Worm (Caenorhabditis elegans) whole organism, young adult: Measurements from ENCODE around the gene ddn-3.

ENCODE experiments used
- B0261.1 ChIP-seq: sonication (generic microtip); optimal IDR thresholded peaks from 2 replicates; lab custom pipeline; 2016; ENCODE audit warnings: mild to moderate bottlenecking, missing genetic modification characterization, moderate library complexity, missing compliant biosample characterization
- C06A6.2 ChIP-seq: fragments of 200-800 bp; sonication (Bioruptor generic); conservative IDR thresholded peaks from 2 replicates; pipeline ENCODE4 v1.3.6; 2022; ENCODE audit warnings: missing genetic modification characterization, missing compliant biosample characterization
- D2030.7 ChIP-seq: fragments of 200-800 bp; sonication (Bioruptor generic); IDR thresholded peaks from 2 replicates; pipeline ENCODE4 v1.3.6; 2022; ENCODE audit warnings: missing genetic modification reagents, missing genetic modification characterization, missing compliant biosample characterization
- F22D6.2 ChIP-seq: sonication (generic microtip); optimal IDR thresholded peaks from 2 replicates; lab custom pipeline; 2016; ENCODE audit warnings: mild to moderate bottlenecking, missing genetic modification characterization, missing compliant biosample characterization
- F23B12.7 ChIP-seq: sonication (generic microtip); optimal IDR thresholded peaks from 2 replicates; lab custom pipeline; 2017; ENCODE audit warnings: missing genetic modification characterization, mild to moderate bottlenecking, missing compliant biosample characterization, antibody characterized with exemption, moderate library complexity; ENCODE audit not compliant: insufficient read depth
- F33H1.4 ChIP-seq: fragments of 200-800 bp; sonication (Bioruptor generic); IDR thresholded peaks from 2 replicates; pipeline ENCODE4 v1.3.6; 2022; ENCODE audit warnings: missing genetic modification reagents, missing genetic modification characterization, missing compliant biosample characterization
- F57C9.4 ChIP-seq: sonication (generic microtip); optimal IDR thresholded peaks from 2 replicates; lab custom pipeline; 2017; ENCODE audit warnings: mild to moderate bottlenecking, missing genetic modification characterization, missing compliant biosample characterization
- K11D2.4 ChIP-seq: fragments of 200-800 bp; sonication (Bioruptor generic); IDR thresholded peaks from 2 replicates; pipeline ENCODE4 v1.3.6; 2022; ENCODE audit warnings: missing genetic modification reagents, missing genetic modification characterization, missing compliant biosample characterization
- T07F8.4 ChIP-seq: sonication (generic microtip); optimal IDR thresholded peaks from 2 replicates; lab custom pipeline; 2016; ENCODE audit warnings: mild to moderate bottlenecking, missing genetic modification characterization, moderate library complexity, missing compliant biosample characterization
- Y53G8AR.9 ChIP-seq: fragments of 200-800 bp; sonication (Bioruptor generic); conservative IDR thresholded peaks from 2 replicates; pipeline ENCODE4 v1.3.6; 2022; ENCODE audit warnings: missing genetic modification reagents, missing genetic modification characterization, missing compliant biosample characterization
- Y79H2A.3 ChIP-seq: fragments of 200-800 bp; sonication (Bioruptor generic); conservative IDR thresholded peaks from 2 replicates; pipeline ENCODE4 v1.3.6; 2022; ENCODE audit warnings: missing genetic modification reagents, missing genetic modification characterization, missing compliant biosample characterization
- Y95B8A.8 ChIP-seq: fragments of 200-800 bp; sonication (Bioruptor generic); IDR thresholded peaks from 2 replicates; pipeline ENCODE4 v1.3.6; 2022; ENCODE audit warnings: missing genetic modification reagents, missing genetic modification characterization, missing compliant biosample characterization
- ZK185.1 ChIP-seq: sonication (generic microtip); optimal IDR thresholded peaks from 2 replicates; lab custom pipeline; 2016; ENCODE audit warnings: mild to moderate bottlenecking, missing genetic modification characterization, missing compliant biosample characterization; ENCODE audit not compliant: poor library complexity, severe bottlenecking
- akir-1 ChIP-seq: fragments of 200-800 bp; sonication (Bioruptor generic); optimal IDR thresholded peaks from 2 replicates; lab custom pipeline; 2018; ENCODE audit warnings: mild to moderate bottlenecking, missing genetic modification characterization, moderate library complexity, missing compliant biosample characterization
- atf-7 ChIP-seq: sonication (generic microtip); optimal IDR thresholded peaks from 2 replicates; lab custom pipeline; 2017; ENCODE audit warnings: mild to moderate bottlenecking, missing genetic modification characterization, missing compliant biosample characterization
- attf-5 ChIP-seq: fragments of 200-800 bp; sonication (Bioruptor generic); optimal IDR thresholded peaks from 2 replicates; lab custom pipeline; 2018; ENCODE audit warnings: mild to moderate bottlenecking, missing genetic modification characterization, missing compliant biosample characterization
- bed-1 ChIP-seq: fragments of 200-800 bp; sonication (Bioruptor generic); IDR thresholded peaks from 2 replicates; pipeline ENCODE4 v1.3.6; 2022; ENCODE audit warnings: missing genetic modification reagents, missing genetic modification characterization, missing compliant biosample characterization
- ccch-3 ChIP-seq: fragments of 200-800 bp; sonication (Bioruptor generic); optimal IDR thresholded peaks from 2 replicates; lab custom pipeline; 2018; ENCODE audit warnings: mild to moderate bottlenecking, missing genetic modification characterization, missing compliant biosample characterization
- cebp-2 ChIP-seq: fragments of 200-800 bp; sonication (Bioruptor generic); IDR thresholded peaks from 2 replicates; pipeline ENCODE4 v1.3.6; 2022; ENCODE audit warnings: missing genetic modification characterization, missing compliant biosample characterization
- ceh-58 ChIP-seq: fragments of 200-800 bp; sonication (Bioruptor generic); IDR thresholded peaks from 2 replicates; pipeline ENCODE4 v1.3.6; 2022; ENCODE audit warnings: missing genetic modification characterization, missing compliant biosample characterization
- ceh-79 ChIP-seq: sonication (generic microtip); optimal IDR thresholded peaks from 2 replicates; lab custom pipeline; 2017; ENCODE audit warnings: mild to moderate bottlenecking, missing genetic modification characterization, missing compliant biosample characterization
- die-1 ChIP-seq: sonication (generic microtip); optimal IDR thresholded peaks from 2 replicates; lab custom pipeline; 2016; ENCODE audit warnings: missing genotype, mild to moderate bottlenecking, missing genetic modification characterization, missing compliant biosample characterization
- dpff-1 ChIP-seq: sonication (generic microtip); optimal IDR thresholded peaks from 2 replicates; lab custom pipeline; 2017; ENCODE audit warnings: mild to moderate bottlenecking, missing genetic modification characterization, missing compliant biosample characterization
- egrh-3 ChIP-seq: fragments of 200-800 bp; sonication (Bioruptor generic); IDR thresholded peaks from 2 replicates; pipeline ENCODE4 v1.3.6; 2022; ENCODE audit warnings: missing genetic modification reagents, missing genetic modification characterization, missing compliant biosample characterization
- ets-4 ChIP-seq: fragments of 200-800 bp; sonication (Bioruptor generic); optimal IDR thresholded peaks from 2 replicates; lab custom pipeline; 2018; ENCODE audit warnings: mild to moderate bottlenecking, missing genetic modification characterization, missing compliant biosample characterization
- him-1 ChIP-seq: sonication (generic microtip); optimal IDR thresholded peaks from 2 replicates; lab custom pipeline; 2016; ENCODE audit warnings: missing genotype, missing genetic modification reagents, missing genetic modification characterization, missing compliant biosample characterization
- hlh-26 ChIP-seq: fragments of 200-800 bp; sonication (Bioruptor generic); conservative IDR thresholded peaks from 2 replicates; pipeline ENCODE4 v1.3.6; 2022; ENCODE audit warnings: missing genetic modification reagents, missing genetic modification characterization, missing compliant biosample characterization
- hsf-1 ChIP-seq: fragments of 200-800 bp; sonication (Bioruptor generic); IDR thresholded peaks from 2 replicates; pipeline ENCODE4 v1.3.6; 2022; ENCODE audit warnings: missing genetic modification reagents, missing genetic modification characterization, missing compliant biosample characterization
- lag-1 ChIP-seq: fragments of 200-800 bp; sonication (Bioruptor generic); IDR thresholded peaks from 2 replicates; pipeline ENCODE4 v1.3.6; 2022; ENCODE audit warnings: missing genetic modification reagents, missing genetic modification characterization, missing compliant biosample characterization
- lin-35 ChIP-seq, 3 experiments: fragments of 150-350 bp in 2 of 3; sonication (generic microtip) in 1 of 3; optimal IDR thresholded peaks; 2 replicates each; lab custom pipeline; 2014 to 2018; ENCODE audit warnings: missing biosample characterization in 3 of 3, missing genetic modification characterization in 3 of 3, missing genetic modification reagents in 3 of 3
- lin-40 ChIP-seq: sonication (generic microtip); optimal IDR thresholded peaks from 2 replicates; lab custom pipeline; 2016; ENCODE audit warnings: missing genetic modification characterization, mild to moderate bottlenecking, missing compliant biosample characterization, missing genotype, missing genetic modification reagents
- lir-1 ChIP-seq: fragments of 200-800 bp; sonication (Bioruptor generic); conservative IDR thresholded peaks from 2 replicates; pipeline ENCODE4 v1.3.6; 2022; ENCODE audit warnings: missing genetic modification reagents, missing genetic modification characterization, missing compliant biosample characterization
- lsy-27 ChIP-seq: sonication (generic microtip); optimal IDR thresholded peaks from 2 replicates; lab custom pipeline; 2017; ENCODE audit warnings: missing genetic modification characterization, mild to moderate bottlenecking, missing compliant biosample characterization, antibody characterized with exemption, missing genotype, borderline replicate concordance; ENCODE audit not compliant: insufficient read depth
- madf-8 ChIP-seq: fragments of 200-800 bp; sonication (Bioruptor generic); conservative IDR thresholded peaks from 2 replicates; pipeline ENCODE4 v1.3.6; 2022; ENCODE audit warnings: missing genetic modification reagents, missing genetic modification characterization, missing compliant biosample characterization
- mcd-1 ChIP-seq: fragments of 200-800 bp; sonication (Bioruptor generic); IDR thresholded peaks from 2 replicates; pipeline ENCODE4 v1.3.6; 2022; ENCODE audit warnings: missing genetic modification reagents, missing genetic modification characterization, missing compliant biosample characterization
- nfyb-1 ChIP-seq: fragments of 200-800 bp; sonication (Bioruptor generic); IDR thresholded peaks from 2 replicates; pipeline ENCODE4 v1.3.6; 2022; ENCODE audit warnings: missing genetic modification reagents, missing genetic modification characterization, missing compliant biosample characterization
- nhr-179 ChIP-seq: sonication (generic microtip); optimal IDR thresholded peaks from 2 replicates; lab custom pipeline; 2016; ENCODE audit warnings: mild to moderate bottlenecking, missing genetic modification characterization, missing compliant biosample characterization
- pbrm-1 ChIP-seq: fragments of 200-800 bp; sonication (Bioruptor generic); IDR thresholded peaks from 2 replicates; pipeline ENCODE4 v1.3.6; 2022; ENCODE audit warnings: missing genetic modification reagents, missing genetic modification characterization, missing compliant biosample characterization
- snpc-1.1 ChIP-seq: sonication (generic microtip); optimal IDR thresholded peaks from 2 replicates; lab custom pipeline; 2017; ENCODE audit warnings: missing genetic modification characterization, mild to moderate bottlenecking, missing compliant biosample characterization, antibody characterized with exemption, moderate library complexity, missing genotype, missing genetic modification reagents; ENCODE audit not compliant: insufficient read depth
- snpc-3.4 ChIP-seq: sonication (generic microtip); optimal IDR thresholded peaks from 2 replicates; lab custom pipeline; 2017; ENCODE audit warnings: missing genetic modification characterization, mild to moderate bottlenecking, missing compliant biosample characterization, antibody characterized with exemption, moderate library complexity, missing genotype, missing genetic modification reagents
- snpc-4 ChIP-seq, 5 experiments: fragments of 150-350 bp in 1 of 5; sonication (generic microtip) in 4 of 5; optimal IDR thresholded peaks; 2 replicates each; lab custom pipeline; 2014 to 2018; ENCODE audit warnings: missing genetic modification characterization in 5 of 5, missing biosample characterization in 3 of 5, antibody characterized with exemption in 2 of 5, mild to moderate bottlenecking in 2 of 5, missing compliant biosample characterization in 2 of 5, missing genotype in 2 of 5, moderate library complexity in 2 of 5, missing genetic modification reagents in 1 of 5
- sptf-2 ChIP-seq: fragments of 200-800 bp; sonication (Bioruptor generic); optimal IDR thresholded peaks from 2 replicates; lab custom pipeline; 2018; ENCODE audit warnings: mild to moderate bottlenecking, missing genetic modification characterization, missing compliant biosample characterization
- tlf-1 ChIP-seq: fragments of 200-800 bp; sonication (Bioruptor generic); optimal IDR thresholded peaks from 2 replicates; lab custom pipeline; 2018; ENCODE audit warnings: mild to moderate bottlenecking, missing genetic modification characterization, missing compliant biosample characterization
- zim-3 ChIP-seq: sonication (generic microtip); optimal IDR thresholded peaks from 2 replicates; lab custom pipeline; 2017; ENCODE audit warnings: mild to moderate bottlenecking, missing genetic modification characterization, moderate library complexity, missing compliant biosample characterization
- ztf-22 ChIP-seq: fragments of 200-800 bp; sonication (Bioruptor generic); optimal IDR thresholded peaks from 2 replicates; lab custom pipeline; 2018; ENCODE audit warnings: mild to moderate bottlenecking, missing genetic modification characterization, moderate library complexity, missing compliant biosample characterization
- ztf-25 ChIP-seq: fragments of 200-800 bp; sonication (Bioruptor generic); IDR thresholded peaks from 2 replicates; pipeline ENCODE4 v1.3.6; 2022; ENCODE audit warnings: missing genetic modification reagents, missing genetic modification characterization, missing compliant biosample characterization

ddn-3 gene

ce11 chrV:14347234-14347826 lies 36.3 kb upstream of the ddn-3 start, which contains the start of gene cept-2 (continued):
- TF ChIP-seq hlh-26 (GFP tag; lab: Robert Waterston, UW) (no peak), B0261.1 (tag; lab: Kevin White, UChicago) (peak; percentile 22), lir-1 (GFP tag; lab: Robert Waterston, UW) (peak; percentile 68), snpc-1.1 (tag; lab: Kevin White, UChicago) (peak; percentile 45), F22D6.2 (no peak), dpff-1 (no peak), snpc-3.4 (tag; lab: Kevin White, UChicago) (peak; percentile 80), K11D2.4 (GFP tag; lab: Robert Waterston, UW) (peak; percentile 75; the same call in 1 of the 2 replicates), nfyb-1 (GFP tag; lab: Robert Waterston, UW) (peak; percentile 67), pbrm-1 (GFP tag; lab: Robert Waterston, UW) (peak; percentile 78), snpc-4 (GFP tag; optimal IDR thresholded peaks at IDR 0.05; lab: Kevin White, UChicago) (no peak), snpc-4 (tag; optimal IDR thresholded peaks at IDR 0.05; lab: Kevin White, UChicago) (peak in 2 of 4 experiments; percentile 57 to 70), akir-1 (GFP tag; lab: Kevin White, UChicago) (peak; percentile 24), die-1 (tag; lab: Kevin White, UChicago) (no peak), ZK185.1 (tag; lab: Kevin White, UChicago) (peak; percentile 95), lin-35 (GFP tag; optimal IDR thresholded peaks at IDR 0.05; lab: Kevin White, UChicago) (peak in 2 of 3 experiments; percentile 58 to 92), F57C9.4 (no peak), ztf-22 (GFP tag; lab: Kevin White, UChicago) (no peak), ceh-79 (tag; lab: Kevin White, UChicago) (no peak), ets-4 (GFP tag; lab: Kevin White, UChicago) (no peak), tlf-1 (GFP tag; lab: Kevin White, UChicago) (peak; percentile 66), Y79H2A.3 (GFP tag; lab: Robert Waterston, UW) (no peak), atf-7 (tag; lab: Kevin White, UChicago) (no peak), ztf-25 (GFP tag; lab: Robert Waterston, UW) (no peak), Y95B8A.8 (GFP tag; lab: Robert Waterston, UW) (0 out of 2 replicates have a peak, but pooled peaks have one; percentile 31), ceh-58 (GFP tag; lab: Robert Waterston, UW) (no peak), zim-3 (no peak), Y53G8AR.9 (no peak), ccch-3 (GFP tag; lab: Kevin White, UChicago) (no peak), F33H1.4 (GFP tag; lab: Robert Waterston, UW) (peak; percentile 55), madf-8 (GFP tag; lab: Robert Waterston, UW) (no peak), T07F8.4 (no peak), cebp-2 (GFP tag; lab: Robert Waterston, UW) (no peak), lsy-27 (tag; lab: Kevin White, UChicago) (no peak), D2030.7 (peak; percentile 27; the same call in 1 of the 2 replicates), sptf-2 (GFP tag; lab: Kevin White, UChicago) (no peak), him-1 (tag; lab: Kevin White, UChicago) (peak; percentile 36), C06A6.2 (peak; percentile 75), lin-40 (tag; lab: Kevin White, UChicago) (no peak), mcd-1 (GFP tag; lab: Robert Waterston, UW) (peak; percentile 98), nhr-179 (tag; lab: Kevin White, UChicago) (no peak), egrh-3 (no peak), hsf-1 (GFP tag; lab: Robert Waterston, UW) (no peak), bed-1 (GFP tag; lab: Robert Waterston, UW) (no peak), lag-1 (no peak), attf-5 (GFP tag; lab: Kevin White, UChicago) (peak; percentile 87), F23B12.7 (tag; lab: Kevin White, UChicago) (no peak)
